Fruit fly (Drosophila melanogaster) whole organism, embryonic: ENCODE data around the gene CG7512.

ENCODE experiments used
- B-H1 ChIP-seq: fragments of 200-800 bp; sonication (Bioruptor generic); IDR thresholded peaks from 3 replicates; pipeline ENCODE4 v1.3.6; 2022; ENCODE audit warnings: missing biosample characterization, missing genetic modification characterization
- CG11247 ChIP-seq: fragments of 200-800 bp; sonication (Bioruptor generic); IDR thresholded peaks from 2 replicates; pipeline ENCODE4 v1.3.6; 2022; ENCODE audit warnings: missing biosample characterization, missing genetic modification characterization
- CG11504 ChIP-seq: fragments of 200-800 bp; sonication (Bioruptor generic); optimal IDR thresholded peaks from 3 replicates; lab custom pipeline; 2019; ENCODE audit warnings: missing biosample characterization, mild to moderate bottlenecking, missing genetic modification characterization, moderate library complexity
- CG11560 ChIP-seq: fragments of 200-800 bp; sonication (Bioruptor generic); IDR thresholded peaks from 3 replicates; pipeline ENCODE4 v1.3.6; 2022; ENCODE audit warnings: missing biosample characterization, missing genetic modification characterization
- CG13424 ChIP-seq: fragments of 200-800 bp; sonication (Bioruptor generic); optimal IDR thresholded peaks from 2 replicates; lab custom pipeline; 2019; ENCODE audit warnings: missing biosample characterization, mild to moderate bottlenecking, missing genetic modification characterization, moderate library complexity
- CG16863 ChIP-seq: fragments of 200-800 bp; sonication (Bioruptor generic); optimal IDR thresholded peaks from 3 replicates; lab custom pipeline; 2016; ENCODE audit warnings: missing biosample characterization, missing genetic modification characterization
- CG17361 ChIP-seq: fragments of 200-800 bp; sonication (Bioruptor generic); IDR thresholded peaks from 3 replicates; pipeline ENCODE4 v1.3.6; 2022; ENCODE audit warnings: missing biosample characterization, missing genetic modification characterization
- CG17802 ChIP-seq: fragments of 200-800 bp; sonication (Bioruptor generic); optimal IDR thresholded peaks from 2 replicates; lab custom pipeline; 2018; ENCODE audit warnings: missing biosample characterization, mild to moderate bottlenecking, missing genetic modification characterization, moderate library complexity
- CG17912 ChIP-seq: fragments of 200-800 bp; sonication (Bioruptor generic); optimal IDR thresholded peaks from 2 replicates; lab custom pipeline; 2018; ENCODE audit warnings: missing biosample characterization, mild to moderate bottlenecking, missing genetic modification characterization
- CG1792 ChIP-seq: fragments of 200-800 bp; sonication (Bioruptor generic); optimal IDR thresholded peaks from 2 replicates; lab custom pipeline; 2016; ENCODE audit warnings: missing biosample characterization, missing genetic modification characterization
- CG3407 ChIP-seq: fragments of 200-800 bp; sonication (Bioruptor generic); optimal IDR thresholded peaks from 2 replicates; lab custom pipeline; 2018; ENCODE audit warnings: missing biosample characterization, mild to moderate bottlenecking, missing genetic modification characterization
- CG4730 ChIP-seq: fragments of 200-800 bp; sonication (Bioruptor generic); IDR thresholded peaks from 2 replicates; pipeline ENCODE4 v1.3.6; 2022; ENCODE audit warnings: missing biosample characterization, missing genetic modification characterization
- CG4854 ChIP-seq: fragments of 200-800 bp; sonication (Bioruptor generic); optimal IDR thresholded peaks from 2 replicates; lab custom pipeline; 2016; ENCODE audit warnings: missing biosample characterization, missing genetic modification characterization, inconsistent platforms
- CG6175 ChIP-seq: fragments of 200-800 bp; sonication (Bioruptor generic); IDR thresholded peaks from 3 replicates; pipeline ENCODE4 v1.3.6; 2022; ENCODE audit warnings: missing biosample characterization, missing genetic modification characterization
- CG7928 ChIP-seq: fragments of 200-800 bp; sonication (Bioruptor generic); optimal IDR thresholded peaks from 2 replicates; lab custom pipeline; 2017; ENCODE audit warnings: missing biosample characterization, mild to moderate bottlenecking, missing genetic modification characterization
- CG8089 ChIP-seq: fragments of 200-800 bp; sonication (Bioruptor generic); optimal IDR thresholded peaks from 3 replicates; lab custom pipeline; 2016; ENCODE audit warnings: missing biosample characterization, missing genetic modification characterization
- CG8281 ChIP-seq: fragments of 200-800 bp; sonication (Bioruptor generic); optimal IDR thresholded peaks from 2 replicates; lab custom pipeline; 2018; ENCODE audit warnings: missing biosample characterization, mild to moderate bottlenecking, missing genetic modification characterization, moderate library complexity
- CG8290 ChIP-seq, 3 experiments: fragments of 200-800 bp; sonication (Bioruptor generic); optimal IDR thresholded peaks; 2 replicates each; lab custom pipeline; 2016 to 2019; ENCODE audit warnings: missing biosample characterization in 3 of 3, missing genetic modification characterization in 3 of 3, mild to moderate bottlenecking in 2 of 3, moderate library complexity in 1 of 3
- CG8359 ChIP-seq: fragments of 200-800 bp; sonication (Bioruptor generic); optimal IDR thresholded peaks from 2 replicates; lab custom pipeline; 2017; ENCODE audit warnings: missing biosample characterization, mild to moderate bottlenecking, missing genetic modification characterization, borderline replicate concordance
- CG8478 ChIP-seq: fragments of >200 bp; optimal IDR thresholded peaks from 2 replicates; lab custom pipeline; 2018
- CG9437 ChIP-seq: fragments of 200-800 bp; sonication (Bioruptor generic); optimal IDR thresholded peaks from 2 replicates; lab custom pipeline; 2018; ENCODE audit warnings: missing biosample characterization, mild to moderate bottlenecking, missing genetic modification characterization
- CoRest ChIP-seq: fragments of 200-800 bp; sonication (Bioruptor generic); optimal IDR thresholded peaks from 3 replicates; lab custom pipeline; 2018; ENCODE audit warnings: missing biosample characterization, mild to moderate bottlenecking, missing genetic modification characterization, moderate library complexity
- Doc3 ChIP-seq: fragments of 200-800 bp; sonication (Bioruptor generic); IDR thresholded peaks from 3 replicates; pipeline ENCODE4 v1.3.6; 2022; ENCODE audit warnings: missing biosample characterization, missing genetic modification characterization; ENCODE audit not compliant: partially characterized antibody
- Fer2 ChIP-seq: fragments of 200-800 bp; sonication (Bioruptor generic); optimal IDR thresholded peaks from 2 replicates; lab custom pipeline; 2018; ENCODE audit warnings: missing biosample characterization, mild to moderate bottlenecking, missing genetic modification characterization, moderate library complexity
- HLH4C ChIP-seq: fragments of 200-800 bp; sonication (Bioruptor generic); IDR thresholded peaks from 3 replicates; pipeline ENCODE4 v1.3.6; 2022; ENCODE audit warnings: missing biosample characterization, missing genetic modification characterization; ENCODE audit not compliant: partially characterized antibody
- HmgD ChIP-seq: fragments of 200-800 bp; sonication (Bioruptor generic); optimal IDR thresholded peaks from 3 replicates; lab custom pipeline; 2016; ENCODE audit warnings: missing biosample characterization, missing genetic modification characterization
- Jarid2 ChIP-seq: fragments of 200-800 bp; sonication (Bioruptor generic); optimal IDR thresholded peaks from 3 replicates; lab custom pipeline; 2017; ENCODE audit warnings: mild to moderate bottlenecking, missing biosample characterization, missing genetic modification reagents, missing genetic modification characterization
- Lim3 ChIP-seq: fragments of 200-800 bp; sonication (Bioruptor generic); IDR thresholded peaks from 2 replicates; pipeline ENCODE4 v1.3.6; 2022; ENCODE audit warnings: missing biosample characterization, missing genetic modification characterization
- MTF-1 ChIP-seq: fragments of 200-800 bp; sonication (Bioruptor generic); optimal IDR thresholded peaks from 2 replicates; lab custom pipeline; 2018; ENCODE audit warnings: missing biosample characterization, mild to moderate bottlenecking, missing genetic modification characterization, borderline replicate concordance
- Meics ChIP-seq: fragments of 200-800 bp; sonication (Bioruptor generic); optimal IDR thresholded peaks from 2 replicates; lab custom pipeline; 2017; ENCODE audit warnings: missing biosample characterization, mild to moderate bottlenecking, missing genetic modification characterization
- Mrtf ChIP-seq: fragments of 200-800 bp; sonication (Bioruptor generic); IDR thresholded peaks from 3 replicates; pipeline ENCODE4 v1.3.6; 2022; ENCODE audit warnings: missing biosample characterization, missing genetic modification characterization
- Oli ChIP-seq: fragments of 200-800 bp; sonication (Bioruptor generic); optimal IDR thresholded peaks from 2 replicates; lab custom pipeline; 2018; ENCODE audit warnings: missing biosample characterization, mild to moderate bottlenecking, missing genetic modification characterization, moderate library complexity
- Poxn ChIP-seq: fragments of 200-800 bp; sonication (Bioruptor generic); IDR thresholded peaks from 2 replicates; pipeline ENCODE4 v1.3.6; 2022; ENCODE audit warnings: missing biosample characterization, missing genetic modification characterization
- Rfx ChIP-seq: fragments of 200-800 bp; sonication (Bioruptor generic); IDR thresholded peaks from 2 replicates; pipeline ENCODE4 v1.3.6; 2022; ENCODE audit warnings: missing biosample characterization, missing genetic modification characterization
- Sox102F ChIP-seq: fragments of 200-800 bp; sonication (Bioruptor generic); optimal IDR thresholded peaks from 2 replicates; lab custom pipeline; 2018; ENCODE audit warnings: missing biosample characterization, mild to moderate bottlenecking, missing genetic modification characterization, moderate library complexity
- Sry-β ChIP-seq: fragments of 200-800 bp; sonication (Bioruptor generic); optimal IDR thresholded peaks from 2 replicates; lab custom pipeline; 2018; ENCODE audit warnings: missing biosample characterization, mild to moderate bottlenecking, missing genetic modification characterization, moderate library complexity
- Sry-δ ChIP-seq: fragments of 200-800 bp; sonication (Bioruptor generic); optimal IDR thresholded peaks from 2 replicates; lab custom pipeline; 2016; ENCODE audit warnings: missing biosample characterization, missing genetic modification characterization
- bab2 ChIP-seq: fragments of 200-800 bp; sonication (Bioruptor generic); optimal IDR thresholded peaks from 2 replicates; lab custom pipeline; 2016; ENCODE audit warnings: missing biosample characterization, missing genetic modification characterization
- chif ChIP-seq, 2 experiments: fragments of 200-800 bp; sonication (Bioruptor generic); optimal IDR thresholded peaks; 3 replicates each; lab custom pipeline; 2016; ENCODE audit warnings: missing biosample characterization in 2 of 2, missing genetic modification characterization in 2 of 2
- crol ChIP-seq: fragments of 200-800 bp; sonication (Bioruptor generic); IDR thresholded peaks from 2 replicates; pipeline ENCODE4 v1.3.6; 2022; ENCODE audit warnings: missing biosample characterization, missing genetic modification characterization
- dysf ChIP-seq: fragments of 200-800 bp; sonication (Bioruptor generic); IDR thresholded peaks from 3 replicates; pipeline ENCODE4 v1.3.6; 2022; ENCODE audit warnings: missing biosample characterization, missing genetic modification characterization
- gem ChIP-seq: fragments of 200-800 bp; sonication (Bioruptor generic); optimal IDR thresholded peaks from 2 replicates; lab custom pipeline; 2019; ENCODE audit warnings: missing biosample characterization, mild to moderate bottlenecking, missing genetic modification characterization, moderate library complexity
- nerfin-2 ChIP-seq: fragments of 200-800 bp; sonication (Bioruptor generic); IDR thresholded peaks from 2 replicates; pipeline ENCODE4 v1.3.6; 2022; ENCODE audit warnings: missing biosample characterization, missing genetic modification characterization; ENCODE audit not compliant: partially characterized antibody
- otp ChIP-seq: fragments of 200-800 bp; sonication (Bioruptor generic); IDR thresholded peaks from 3 replicates; pipeline ENCODE4, ENCODE4 v1.3.6; 2022; ENCODE audit warnings: missing biosample characterization, missing genetic modification characterization
- pho ChIP-seq: fragments of 200-800 bp; sonication (Bioruptor generic); optimal IDR thresholded peaks from 2 replicates; lab custom pipeline; 2016; ENCODE audit warnings: missing biosample characterization, missing genetic modification characterization
- sens-2 ChIP-seq: fragments of 200-800 bp; sonication (Bioruptor generic); IDR thresholded peaks from 2 replicates; pipeline ENCODE4 v1.3.6; 2022; ENCODE audit warnings: missing biosample characterization, missing genetic modification characterization
- ssp ChIP-seq: fragments of 200-800 bp; sonication (Bioruptor generic); IDR thresholded peaks from 2 replicates; pipeline ENCODE4 v1.3.6; 2022; ENCODE audit warnings: missing biosample characterization, missing genetic modification characterization
- trem ChIP-seq: fragments of 200-800 bp; optimal IDR thresholded peaks from 3 replicates; lab custom pipeline; 2019; ENCODE audit warnings: missing biosample characterization, mild to moderate bottlenecking, missing genetic modification characterization, moderate library complexity
- tup ChIP-seq: fragments of 200-800 bp; sonication (Bioruptor generic); optimal IDR thresholded peaks from 2 replicates; lab custom pipeline; 2016; ENCODE audit warnings: missing biosample characterization, mild to moderate bottlenecking, missing genetic modification characterization, moderate library complexity
- wor ChIP-seq: fragments of 200-800 bp; sonication (Bioruptor generic); IDR thresholded peaks from 2 replicates; pipeline ENCODE4 v1.3.6; 2022; ENCODE audit warnings: missing biosample characterization, missing genetic modification characterization
- yki ChIP-seq: fragments of >200 bp; optimal IDR thresholded peaks from 3 replicates; lab custom pipeline; 2018
- zfh1 ChIP-seq: fragments of 200-800 bp; sonication (Bioruptor generic); IDR thresholded peaks from 3 replicates; pipeline ENCODE4 v1.3.6; 2022; ENCODE audit warnings: missing biosample characterization, missing genetic modification characterization

CG7512 gene

dm6 chr3L:11466985-11467384 lies 46.5 kb upstream of the CG7512 start:
- TF ChIP-seq CG17802 (tag; lab: Kevin White, UChicago) (no peak), Rfx (no peak), Fer2 (tag; lab: Kevin White, UChicago) (no peak), MTF-1 (no peak), CG4730 (no peak), Doc3 (no peak), dysf (no peak), Sry-β (GFP tag; lab: Kevin White, UChicago) (no peak), CG8290 (GFP tag; optimal IDR thresholded peaks at IDR 0.05; lab: Kevin White, UChicago) (no peak), CG8290 (tag; optimal IDR thresholded peaks at IDR 0.05; lab: Kevin White, UChicago) (no peak), CG4854 (no peak), nerfin-2 (no peak), HmgD (no peak), otp (GFP tag; lab: Robert Waterston, UW) (no peak), ssp (GFP tag; lab: Robert Waterston, UW) (0 out of 2 replicates have a peak, but pooled peaks have one; percentile 16), CG13424 (tag; lab: Kevin White, UChicago) (peak; percentile 48), Sry-δ (GFP tag; lab: Kevin White, UChicago) (no peak), crol (no peak), gem (tag; lab: Kevin White, UChicago) (peak; percentile 76), CG17361 (peak; percentile 67), CG16863 (GFP tag; lab: Kevin White, UChicago) (no peak), CG11560 (no peak), Mrtf (GFP tag; lab: Robert Waterston, UW) (no peak), sens-2 (GFP tag; lab: Robert Waterston, UW) (no peak), CoRest (tag; lab: Kevin White, UChicago) (peak; percentile 53), CG11504 (tag; lab: Kevin White, UChicago) (peak; percentile 72), Sox102F (GFP tag; lab: Kevin White, UChicago) (peak; percentile 56), Meics (GFP tag; lab: Kevin White, UChicago) (peak; percentile 43), yki (no peak), HLH4C (GFP tag; lab: Robert Waterston, UW) (no peak), CG8089 (GFP tag; lab: Kevin White, UChicago) (no peak), CG11247 (GFP tag; lab: Robert Waterston, UW) (no peak), Lim3 (GFP tag; lab: Robert Waterston, UW) (no peak), B-H1 (GFP tag; lab: Robert Waterston, UW) (no peak), trem (tag; lab: Kevin White, UChicago) (no peak), CG7928 (no peak), CG17912 (GFP tag; lab: Kevin White, UChicago) (no peak), CG1792 (GFP tag; lab: Kevin White, UChicago) (no peak), CG8478 (lab: Kevin White, UChicago) (no peak), CG9437 (peak; percentile 49), Jarid2 (no peak), chif (GFP tag; optimal IDR thresholded peaks at IDR 0.05; lab: Kevin White, UChicago) (no peak), Poxn (no peak), CG6175 (GFP tag; lab: Robert Waterston, UW) (no peak), tup (GFP tag; lab: Kevin White, UChicago) (no peak), Oli (tag; lab: Kevin White, UChicago) (peak; percentile 9), CG8359 (GFP tag; lab: Kevin White, UChicago) (no peak), CG8281 (tag; lab: Kevin White, UChicago) (no peak), wor (GFP tag; lab: Robert Waterston, UW) (0 out of 2 replicates have a peak, but pooled peaks have one; percentile 12), pho (GFP tag; lab: Kevin White, UChicago) (no peak), bab2 (GFP tag; lab: Kevin White, UChicago) (no peak), CG3407 (GFP tag; lab: Kevin White, UChicago) (no peak), zfh1 (no peak)
